Worm (Caenorhabditis elegans) whole organism, L4/young adult: Measurements from ENCODE around the gene epg-5.

Experiments
- W03F9.2 ChIP-seq: fragments of 150-350 bp; optimal IDR thresholded peaks from 2 replicates; lab custom pipeline; 2014; ENCODE audit warnings: missing biosample characterization, missing genetic modification characterization
- dao-5 ChIP-seq: sonication (generic microtip); optimal IDR thresholded peaks from 2 replicates; lab custom pipeline; 2016; ENCODE audit warnings: missing genotype, missing genetic modification characterization, moderate library complexity, missing compliant biosample characterization
- him-1 ChIP-seq: sonication (generic microtip); optimal IDR thresholded peaks from 2 replicates; lab custom pipeline; 2016; ENCODE audit warnings: missing genotype, missing genetic modification reagents, missing genetic modification characterization, missing compliant biosample characterization

The epg-5 gene

ce11 chrII:6597507-6597906 is 11.7 kb downstream of the epg-5 start:
- TF ChIP-seq him-1 (tag; lab: Kevin White, UChicago): no peak
- TF ChIP-seq dao-5: no peak
- TF ChIP-seq W03F9.2 (tag; lab: Kevin White, UChicago): no peak

ce11 chrII:6594151-6594550 is 15.0 kb downstream of the epg-5 start, which contains the start of gene aipr-1:
Gene aipr-1, minus strand, starts transcription at chrII:6594251.
- TF ChIP-seq W03F9.2 (tag; lab: Kevin White, UChicago) (no peak), dao-5 (no peak), him-1 (tag; lab: Kevin White, UChicago) (no peak)

- TF ChIP-seq dao-5: no peak
- TF ChIP-seq him-1 (tag; lab: Kevin White, UChicago): no peak
- TF ChIP-seq W03F9.2 (tag; lab: Kevin White, UChicago): no peak
Measured at ce11 chrII:6592251-6592650, 16.9 kb downstream of the epg-5 start, which contains the start of gene C56C10.9. Gene C56C10.9, minus strand, starts transcription at chrII:6592351.

- TF ChIP-seq W03F9.2 (tag; lab: Kevin White, UChicago) (no peak), him-1 (tag; lab: Kevin White, UChicago) (no peak), dao-5 (no peak)
Measured at ce11 chrII:6591000-6591399, 18.2 kb downstream of the epg-5 start.

ce11 chrII:6589408-6589807 is 19.8 kb downstream of the epg-5 start, which contains the start of gene vps-32.1:
Gene vps-32.1, plus strand, starts transcription at chrII:6589708.
- TF ChIP-seq dao-5: no peak
- no peak for TF ChIP-seq him-1 (tag; lab: Kevin White, UChicago)

- TF ChIP-seq dao-5 (no peak), W03F9.2 (tag; lab: Kevin White, UChicago) (peak; percentile 95), him-1 (tag; lab: Kevin White, UChicago) (peak; percentile 78)
Measured at ce11 chrII:6588605-6589292, 20.4 kb downstream of the epg-5 start, which contains the start of gene icd-1. Gene icd-1, minus strand, starts transcription at chrII:6588655.

ce11 chrII:6587264-6587870 is 21.8 kb downstream of the epg-5 start, which contains the start of gene C56C10.7:
Gene C56C10.7, minus strand, starts transcription at chrII:6587575.
- TF ChIP-seq dao-5 (no peak), him-1 (tag; lab: Kevin White, UChicago) (no peak), W03F9.2 (tag; lab: Kevin White, UChicago) (no peak)

ce11 chrII:6582758-6583157 is 26.4 kb downstream of the epg-5 start, which contains the start of gene C56C10.4:
Gene C56C10.4, plus strand, starts transcription at chrII:6583058.
- no peak for TF ChIP-seq W03F9.2 (tag; lab: Kevin White, UChicago)
- no peak for TF ChIP-seq dao-5
- TF ChIP-seq him-1 (tag; lab: Kevin White, UChicago): no peak

- TF ChIP-seq W03F9.2 (tag; lab: Kevin White, UChicago) (no peak), him-1 (tag; lab: Kevin White, UChicago) (no peak), dao-5 (no peak)
Measured at ce11 chrII:6581236-6581635, 27.9 kb downstream of the epg-5 start, which contains the start of gene C56C10.6. Gene C56C10.6, minus strand, starts transcription at chrII:6581336.

- TF ChIP-seq W03F9.2 (tag; lab: Kevin White, UChicago) (no peak), him-1 (tag; lab: Kevin White, UChicago) (no peak)
Measured at ce11 chrII:6578378-6578777, 30.8 kb downstream of the epg-5 start, which contains the start of gene sra-31. Gene sra-31, minus strand, starts transcription at chrII:6578478.

- TF ChIP-seq him-1 (tag; lab: Kevin White, UChicago): no peak
- no peak for TF ChIP-seq dao-5
- TF ChIP-seq W03F9.2 (tag; lab: Kevin White, UChicago): no peak
Measured at ce11 chrII:6575647-6576046, 33.5 kb downstream of the epg-5 start, which contains the start of gene sra-29. Gene sra-29, minus strand, starts transcription at chrII:6575747.

ce11 chrII:6573677-6574076 is 35.5 kb downstream of the epg-5 start, which contains the start of gene sra-28:
Gene sra-28, minus strand, starts transcription at chrII:6573777.
- TF ChIP-seq him-1 (tag; lab: Kevin White, UChicago) (no peak), W03F9.2 (tag; lab: Kevin White, UChicago) (no peak), dao-5 (no peak)

- TF ChIP-seq him-1 (tag; lab: Kevin White, UChicago) (no peak), dao-5 (no peak), W03F9.2 (tag; lab: Kevin White, UChicago) (no peak)
Measured at ce11 chrII:6568707-6569106, 40.5 kb downstream of the epg-5 start, which contains the start of gene sra-27. Gene sra-27, plus strand, starts transcription at chrII:6569007.

ce11 chrII:6566628-6567180 is 42.5 kb downstream of the epg-5 start, which contains the start of the genes F18C5.5 and F18C5.9:
Gene F18C5.5, minus strand, starts transcription at chrII:6566728.
Gene F18C5.9, plus strand, starts transcription at chrII:6567130.
- TF ChIP-seq W03F9.2 (tag; lab: Kevin White, UChicago) (no peak), dao-5 (no peak), him-1 (tag; lab: Kevin White, UChicago) (no peak)
